Worm (Caenorhabditis elegans): ENCODE results near the gene Y17G9B.8.
"Not testable (repeated sequence)": the region's sequence is repeated elsewhere in the genome, so short reads cannot be mapped to it uniquely, and the experiment has no call there.

DNA sequence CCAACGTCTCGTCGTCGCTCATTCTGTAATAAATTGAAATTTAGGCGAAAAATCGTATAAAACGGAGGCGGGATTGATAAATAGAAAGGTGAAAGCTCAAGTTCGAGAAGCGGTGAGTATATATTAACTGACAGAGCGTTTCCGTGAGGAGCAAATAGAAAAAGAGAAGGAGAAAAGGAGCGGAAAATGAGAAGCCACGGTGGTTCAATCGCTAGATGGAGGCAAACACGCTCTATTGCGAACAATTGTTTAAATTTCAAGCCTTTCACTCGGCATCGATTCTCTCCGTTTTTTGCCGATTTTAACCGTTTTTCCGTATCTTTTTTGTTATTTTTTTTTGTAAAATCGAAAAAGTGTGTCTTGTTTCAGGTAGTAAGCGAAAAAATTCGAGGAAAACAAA is 42.9 kb downstream of the Y17G9B.8 start, which contains the start of gene miro-1:
- TF ChIP-seq spr-1 (tag; optimal IDR thresholded peaks at IDR 0.05); madf-9 (GFP tag; conservative IDR thresholded peaks at IDR 0.05); daf-19 (GFP tag; conservative IDR thresholded peaks at IDR 0.05); dmd-9 (GFP tag; IDR thresholded peaks at IDR 0.05); egl-27 (tag; optimal IDR thresholded peaks at IDR 0.05); fkh-10 (GFP tag; optimal IDR thresholded peaks at IDR 0.05); ztf-11 (tag; optimal IDR thresholded peaks at IDR 0.05); ceh-44 (GFP tag; IDR thresholded peaks at IDR 0.05): not testable (repeated sequence)

All from whole organism, L4 larva.